Fruit fly (Drosophila melanogaster) whole organism, wandering third instar larva: ENCODE data around the gene Jhbp3.

Experiments used
- CG32264 ChIP-seq: fragments of 200-800 bp; sonication (Bioruptor generic); optimal IDR thresholded peaks from 2 replicates; lab custom pipeline; 2016; ENCODE audit warnings: missing biosample characterization, missing genetic modification characterization
- OdsH ChIP-seq: fragments of 200-800 bp; sonication (Bioruptor generic); optimal IDR thresholded peaks from 2 replicates; lab custom pipeline; 2016; ENCODE audit warnings: missing biosample characterization, mild to moderate bottlenecking, missing genetic modification characterization
- Sp1 ChIP-seq: fragments of 200-800 bp; sonication (Bioruptor generic); optimal IDR thresholded peaks from 3 replicates; lab custom pipeline; 2019; ENCODE audit warnings: missing biosample characterization, mild to moderate bottlenecking, missing genetic modification characterization, moderate library complexity
- brk ChIP-seq: fragments of 200-800 bp; sonication (Bioruptor generic); optimal IDR thresholded peaks from 2 replicates; lab custom pipeline; 2016; ENCODE audit warnings: missing biosample characterization, mild to moderate bottlenecking, missing genetic modification characterization
- jim ChIP-seq: fragments of 175-275, 200-325 bp; sonication (Bioruptor generic); optimal IDR thresholded peaks from 2 replicates; lab custom pipeline; 2016; ENCODE audit warnings: missing biosample characterization, mild to moderate bottlenecking, missing genetic modification characterization
- pan ChIP-seq: fragments of >200 bp; optimal IDR thresholded peaks from 2 replicates; lab custom pipeline; 2017

DNA sequence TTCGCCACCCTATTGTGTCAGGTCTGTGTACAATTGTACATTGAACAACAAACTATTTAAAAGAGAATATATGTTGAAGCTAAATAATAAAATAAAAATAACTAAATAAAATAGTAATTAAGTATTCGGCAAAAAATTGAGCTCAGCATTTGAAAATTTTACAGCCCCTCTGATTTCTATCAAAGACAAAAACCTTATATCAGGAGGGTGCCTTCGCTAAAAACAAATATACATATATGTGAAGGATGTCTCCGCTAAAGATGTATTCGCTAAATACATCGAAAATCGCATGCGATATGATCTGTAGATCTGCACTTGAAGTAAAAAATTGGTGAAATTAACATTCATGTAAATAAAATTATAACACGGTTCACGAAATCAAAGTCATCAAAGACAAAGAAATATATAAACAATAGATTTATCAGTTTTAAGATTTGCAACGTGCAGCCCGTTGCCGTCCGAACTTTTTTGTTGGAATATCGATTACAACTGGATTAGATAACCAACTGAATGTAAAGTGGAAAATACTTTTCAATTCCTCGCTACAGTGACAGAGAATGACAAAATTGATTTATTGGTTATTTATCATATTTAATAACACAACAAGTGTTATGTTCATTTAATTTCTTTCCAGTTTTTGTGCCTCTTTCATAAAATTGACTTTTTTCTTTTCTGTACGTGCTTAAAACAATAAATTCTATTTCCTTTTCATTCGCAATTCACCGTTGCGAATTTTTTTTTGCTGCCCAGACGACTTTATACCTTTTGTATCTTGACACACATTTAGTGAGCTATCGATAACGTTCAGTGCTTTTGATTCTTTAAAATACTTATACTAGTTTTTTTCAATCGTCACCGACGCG, 49.1 kb downstream of the Jhbp3 start, which contains the start of gene Gnf1:
- TF ChIP-seq pan (lab: Kevin White, UChicago) (no peak), OdsH (GFP tag; lab: Kevin White, UChicago) (no peak), jim (GFP tag; lab: Kevin White, UChicago) (no peak), Sp1 (no peak), CG32264 (GFP tag; lab: Kevin White, UChicago) (no peak), brk (GFP tag; lab: Kevin White, UChicago) (no peak)
